Fruit fly (Drosophila melanogaster) whole organism, wandering third instar larva: ENCODE results near the gene CG3919.
A peak's percentile ranks its signal among the peaks of the same experiment; 100 is the strongest.

Source experiments
- Abd-B ChIP-seq: fragments of >200 bp; optimal IDR thresholded peaks from 2 replicates; lab custom pipeline; 2017; ENCODE audit warnings: missing biosample characterization, missing genetic modification characterization
- CG32264 ChIP-seq: fragments of 200-800 bp; sonication (Bioruptor generic); optimal IDR thresholded peaks from 2 replicates; lab custom pipeline; 2016; ENCODE audit warnings: missing biosample characterization, missing genetic modification characterization
- CG9705 ChIP-seq: fragments of 200-800 bp; sonication (Bioruptor generic); optimal IDR thresholded peaks from 2 replicates; lab custom pipeline; 2018; ENCODE audit warnings: missing biosample characterization, mild to moderate bottlenecking, missing genetic modification characterization
- CrebA ChIP-seq: fragments of 200-800 bp; sonication (Bioruptor generic); optimal IDR thresholded peaks from 2 replicates; lab custom pipeline; 2016; ENCODE audit warnings: missing biosample characterization, mild to moderate bottlenecking, missing genetic modification characterization, borderline replicate concordance
- Dfd ChIP-seq: fragments of >200 bp; optimal IDR thresholded peaks from 2 replicates; lab custom pipeline; 2017; ENCODE audit warnings: missing biosample characterization, missing genetic modification characterization
- Dif ChIP-seq: fragments of 200-275, 200-300 bp; sonication (Bioruptor generic); optimal IDR thresholded peaks from 2 replicates; lab custom pipeline; 2018; ENCODE audit warnings: missing biosample characterization, missing genetic modification characterization; ENCODE audit not compliant: partially characterized antibody
- GATAd ChIP-seq: sonication (Bioruptor generic); optimal IDR thresholded peaks from 2 replicates; lab custom pipeline; 2016; ENCODE audit warnings: missing biosample characterization, missing genetic modification characterization
- HLH106 ChIP-seq: fragments of 200-800 bp; optimal IDR thresholded peaks from 3 replicates; lab custom pipeline; 2019; ENCODE audit warnings: missing biosample characterization, mild to moderate bottlenecking, missing genetic modification characterization, moderate library complexity
- Hnf4 ChIP-seq: fragments of 200-800 bp; sonication (Bioruptor generic); optimal IDR thresholded peaks from 2 replicates; lab custom pipeline; 2016; ENCODE audit warnings: missing biosample characterization, mild to moderate bottlenecking, missing genetic modification characterization
- Hr78 ChIP-seq: fragments of >200 bp; optimal IDR thresholded peaks from 2 replicates; lab custom pipeline; 2017; ENCODE audit warnings: missing biosample characterization, missing genetic modification characterization
- Hr83 ChIP-seq: fragments of 200-300 bp; sonication (Bioruptor generic); optimal IDR thresholded peaks from 2 replicates; lab custom pipeline; 2016; ENCODE audit warnings: missing biosample characterization, mild to moderate bottlenecking, missing genetic modification characterization, moderate library complexity; ENCODE audit not compliant: poor library complexity, severe bottlenecking
- Jra ChIP-seq: sonication (Bioruptor generic); optimal IDR thresholded peaks from 2 replicates; lab custom pipeline; 2016; ENCODE audit warnings: missing biosample characterization, missing genetic modification characterization
- Mio ChIP-seq: sonication (Bioruptor generic); optimal IDR thresholded peaks from 2 replicates; lab custom pipeline; 2016; ENCODE audit warnings: missing biosample characterization, missing genetic modification characterization
- Myc ChIP-seq: fragments of >200 bp; optimal IDR thresholded peaks from 2 replicates; lab custom pipeline; 2017
- N ChIP-seq: fragments of >200 bp; optimal IDR thresholded peaks from 2 replicates; lab custom pipeline; 2018; ENCODE audit warnings: missing biosample characterization, missing external identifiers, missing genetic modification characterization
- OdsH ChIP-seq: fragments of 200-800 bp; sonication (Bioruptor generic); optimal IDR thresholded peaks from 2 replicates; lab custom pipeline; 2016; ENCODE audit warnings: missing biosample characterization, mild to moderate bottlenecking, missing genetic modification characterization
- Rel ChIP-seq, 2 experiments: fragments of 200-800 bp; sonication (Bioruptor generic) in 1 of 2; optimal IDR thresholded peaks; 2 replicates in 1 of 2; 3 replicates in 1 of 2; lab custom pipeline; 2016 to 2019; ENCODE audit warnings: mild to moderate bottlenecking in 2 of 2, missing biosample characterization in 2 of 2, missing genetic modification characterization in 2 of 2, moderate library complexity in 1 of 2
- Sp1 ChIP-seq: fragments of 200-800 bp; sonication (Bioruptor generic); optimal IDR thresholded peaks from 3 replicates; lab custom pipeline; 2019; ENCODE audit warnings: missing biosample characterization, mild to moderate bottlenecking, missing genetic modification characterization, moderate library complexity
- Vsx2 ChIP-seq: fragments of 200-300, 225-300 bp; sonication (Bioruptor generic); optimal IDR thresholded peaks from 2 replicates; lab custom pipeline; 2018; ENCODE audit warnings: missing biosample characterization, missing genetic modification characterization; ENCODE audit not compliant: partially characterized antibody
- brk ChIP-seq: fragments of 200-800 bp; sonication (Bioruptor generic); optimal IDR thresholded peaks from 2 replicates; lab custom pipeline; 2016; ENCODE audit warnings: missing biosample characterization, mild to moderate bottlenecking, missing genetic modification characterization
- dmrt93B ChIP-seq: fragments of 200-800 bp; sonication (Bioruptor generic); optimal IDR thresholded peaks from 2 replicates; lab custom pipeline; 2018; ENCODE audit warnings: missing biosample characterization, mild to moderate bottlenecking, missing genetic modification characterization
- dsf ChIP-seq: sonication (Bioruptor generic); optimal IDR thresholded peaks from 2 replicates; lab custom pipeline; 2016; ENCODE audit warnings: missing biosample characterization, missing genetic modification characterization, borderline replicate concordance
- ey ChIP-seq: fragments of 200-800 bp; sonication (Bioruptor generic); optimal IDR thresholded peaks from 2 replicates; lab custom pipeline; 2016; ENCODE audit warnings: missing biosample characterization, missing genetic modification characterization
- foxo ChIP-seq, 2 experiments: fragments of 200-800 bp; sonication (Bioruptor generic); optimal IDR thresholded peaks; 2 replicates in 1 of 2; 3 replicates in 1 of 2; lab custom pipeline; 2016 to 2017; ENCODE audit warnings: missing biosample characterization in 2 of 2, missing genetic modification characterization in 2 of 2
- fru ChIP-seq: fragments of 200-800 bp; sonication (Bioruptor generic); optimal IDR thresholded peaks from 3 replicates; lab custom pipeline; 2016; ENCODE audit warnings: missing biosample characterization, mild to moderate bottlenecking, missing genetic modification characterization
- jim ChIP-seq: fragments of 175-275, 200-325 bp; sonication (Bioruptor generic); optimal IDR thresholded peaks from 2 replicates; lab custom pipeline; 2016; ENCODE audit warnings: missing biosample characterization, mild to moderate bottlenecking, missing genetic modification characterization
- lola ChIP-seq: fragments of >200 bp; optimal IDR thresholded peaks from 2 replicates; lab custom pipeline; 2017; ENCODE audit warnings: missing biosample characterization, missing genetic modification characterization
- pan ChIP-seq: fragments of >200 bp; optimal IDR thresholded peaks from 2 replicates; lab custom pipeline; 2017
- psq ChIP-seq: fragments of 200-800 bp; sonication (Bioruptor generic); optimal IDR thresholded peaks from 3 replicates; lab custom pipeline; 2017; ENCODE audit warnings: missing biosample characterization, mild to moderate bottlenecking, missing genetic modification characterization, moderate library complexity
- rgr ChIP-seq: fragments of 200-800 bp; sonication (Bioruptor generic); optimal IDR thresholded peaks from 3 replicates; lab custom pipeline; 2016; ENCODE audit warnings: missing biosample characterization, mild to moderate bottlenecking, missing genetic modification characterization
- sage ChIP-seq: fragments of 200-800 bp; sonication (Bioruptor generic); optimal IDR thresholded peaks from 2 replicates; lab custom pipeline; 2016; ENCODE audit warnings: missing biosample characterization, mild to moderate bottlenecking, missing genetic modification characterization
- sv ChIP-seq: fragments of 200-800 bp; sonication (Bioruptor generic); optimal IDR thresholded peaks from 3 replicates; lab custom pipeline; 2016; ENCODE audit warnings: missing biosample characterization, missing genetic modification characterization
- tai ChIP-seq: sonication (Bioruptor generic); optimal IDR thresholded peaks from 2 replicates; lab custom pipeline; 2016; ENCODE audit warnings: missing biosample characterization, missing genetic modification characterization
- woc ChIP-seq: sonication (Bioruptor generic); optimal IDR thresholded peaks from 2 replicates; lab custom pipeline; 2016; ENCODE audit warnings: missing biosample characterization, mild to moderate bottlenecking, missing genetic modification characterization

Gene CG3919

dm6 chr3L:14397020-14397602 is 13.3 kb upstream of the CG3919 start:
- no peak for TF ChIP-seq pan (lab: Kevin White, UChicago)

- TF ChIP-seq ey (GFP tag; lab: Kevin White, UChicago) (no peak), rgr (GFP tag; lab: Kevin White, UChicago) (no peak), CG9705 (no peak), Myc (lab: Kevin White, UChicago) (no peak), CrebA (GFP tag; lab: Kevin White, UChicago) (no peak), pan (lab: Kevin White, UChicago) (no peak), psq (GFP tag; lab: Kevin White, UChicago) (no peak), CG32264 (GFP tag; lab: Kevin White, UChicago) (no peak), Hnf4 (GFP tag; lab: Kevin White, UChicago) (no peak), sage (GFP tag; lab: Kevin White, UChicago) (no peak), lola (no peak), sv (GFP tag; lab: Kevin White, UChicago) (no peak), Mio (no peak), jim (GFP tag; lab: Kevin White, UChicago) (no peak)
Measured at dm6 chr3L:14399873-14400272, 10.6 kb upstream of the CG3919 start.

dm6 chr3L:14402632-14403031 is 7.8 kb upstream of the CG3919 start, which contains the start of gene CG3868:
CG3868 (minus strand) TSS chr3L:14402725.
- TF ChIP-seq sage (GFP tag; lab: Kevin White, UChicago) (no peak), dsf (no peak), Rel (GFP tag; optimal IDR thresholded peaks at IDR 0.05; lab: Kevin White, UChicago) (no peak), Rel (tag; optimal IDR thresholded peaks at IDR 0.05; lab: Kevin White, UChicago) (peak; percentile 97), Abd-B (GFP tag; lab: Kevin White, UChicago) (no peak), Hr78 (GFP tag; lab: Kevin White, UChicago) (no peak), Sp1 (GFP tag; lab: Kevin White, UChicago) (peak; percentile 9), Jra (GFP tag; lab: Kevin White, UChicago) (no peak), Hr83 (GFP tag; lab: Kevin White, UChicago) (no peak), sv (GFP tag; lab: Kevin White, UChicago) (no peak), Dif (GFP tag; lab: Kevin White, UChicago) (no peak), foxo (GFP tag; optimal IDR thresholded peaks at IDR 0.05; lab: Kevin White, UChicago) (no peak), lola (no peak), tai (GFP tag; lab: Kevin White, UChicago) (no peak), jim (GFP tag; lab: Kevin White, UChicago) (no peak), CrebA (GFP tag; lab: Kevin White, UChicago) (peak; percentile 20), woc (no peak), GATAd (GFP tag; lab: Kevin White, UChicago) (no peak), N (GFP tag; lab: Kevin White, UChicago) (no peak), OdsH (no peak), fru (GFP tag; lab: Kevin White, UChicago) (no peak), brk (no peak), rgr (GFP tag; lab: Kevin White, UChicago) (peak; percentile 10), dmrt93B (GFP tag; lab: Kevin White, UChicago) (no peak), Vsx2 (GFP tag; lab: Kevin White, UChicago) (no peak)

- TF ChIP-seq dmrt93B (GFP tag; lab: Kevin White, UChicago): no peak
- no peak for TF ChIP-seq jim (GFP tag; lab: Kevin White, UChicago)
- TF ChIP-seq CG9705: no peak
- TF ChIP-seq Sp1 (GFP tag; lab: Kevin White, UChicago): no peak
- TF ChIP-seq ey (GFP tag; lab: Kevin White, UChicago): no peak
Measured at dm6 chr3L:14406613-14407012, 3.8 kb upstream of the CG3919 start.

DNA sequence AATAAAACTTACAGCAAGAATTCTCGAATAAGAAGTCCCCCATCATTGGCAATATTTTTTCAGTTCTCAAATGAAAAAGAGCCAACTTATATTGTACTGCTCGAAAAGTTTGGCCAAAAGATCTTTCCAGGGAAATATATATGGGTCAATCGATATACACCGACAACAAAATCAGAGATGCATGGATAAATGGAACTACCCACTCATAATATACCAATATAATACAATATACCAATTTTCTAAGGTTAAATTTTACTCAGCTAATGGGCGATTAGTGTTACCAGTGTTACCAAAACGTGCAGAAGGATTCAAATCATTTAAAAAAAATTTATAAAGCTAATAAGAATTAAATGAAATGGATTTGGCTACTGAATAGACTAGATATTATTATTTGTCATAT is 1.7 kb upstream of the CG3919 start:
- TF ChIP-seq Dif (GFP tag; lab: Kevin White, UChicago) (no peak), tai (GFP tag; lab: Kevin White, UChicago) (no peak), sage (GFP tag; lab: Kevin White, UChicago) (no peak), Abd-B (GFP tag; lab: Kevin White, UChicago) (no peak), Hr83 (GFP tag; lab: Kevin White, UChicago) (no peak), Hnf4 (GFP tag; lab: Kevin White, UChicago) (no peak), Jra (GFP tag; lab: Kevin White, UChicago) (no peak), psq (GFP tag; lab: Kevin White, UChicago) (no peak), Rel (GFP tag; optimal IDR thresholded peaks at IDR 0.05; lab: Kevin White, UChicago) (no peak), Rel (tag; optimal IDR thresholded peaks at IDR 0.05; lab: Kevin White, UChicago) (no peak), rgr (GFP tag; lab: Kevin White, UChicago) (no peak), dsf (no peak), brk (no peak), CG32264 (GFP tag; lab: Kevin White, UChicago) (no peak), dmrt93B (GFP tag; lab: Kevin White, UChicago) (no peak), HLH106 (tag; lab: Kevin White, UChicago) (no peak), OdsH (no peak), Vsx2 (GFP tag; lab: Kevin White, UChicago) (no peak), Dfd (GFP tag; lab: Kevin White, UChicago) (no peak), Mio (no peak), lola (no peak)
